Worm (Caenorhabditis elegans) whole organism, L4 larva: ENCODE data around the gene F40G12.11.
A peak's percentile ranks its signal among the peaks of the same experiment; 100 is the strongest.

Source experiments
- D1046.2 ChIP-seq: fragments of 200-800 bp; sonication (Bioruptor generic); IDR thresholded peaks from 2 replicates; pipeline ENCODE4 v1.3.6; 2022; ENCODE audit warnings: missing genetic modification characterization, missing compliant biosample characterization
- T26A8.4 ChIP-seq: fragments of 200-800 bp; sonication (Bioruptor generic); IDR thresholded peaks from 2 replicates; pipeline ENCODE4 v1.3.6; 2022; ENCODE audit warnings: missing genetic modification characterization, missing compliant biosample characterization
- Y48G9A.11 ChIP-seq: fragments of 200-800 bp; sonication (Bioruptor generic); IDR thresholded peaks from 2 replicates; pipeline ENCODE4 v1.3.6; 2022; ENCODE audit warnings: missing genetic modification reagents, missing genetic modification characterization, missing compliant biosample characterization
- Y75B8A.6 ChIP-seq: fragments of 200-800 bp; sonication (Bioruptor generic); IDR thresholded peaks from 2 replicates; pipeline ENCODE4 v1.3.6; 2022; ENCODE audit warnings: missing genetic modification reagents, missing genetic modification characterization, missing compliant biosample characterization
- arid-1 ChIP-seq: fragments of 200-800 bp; sonication (Bioruptor generic); conservative IDR thresholded peaks from 2 replicates; pipeline ENCODE4 v1.3.6; 2022; ENCODE audit warnings: missing genetic modification reagents, missing genetic modification characterization, missing compliant biosample characterization
- ceh-20 ChIP-seq: fragments of 200-800 bp; sonication (Bioruptor generic); IDR thresholded peaks from 2 replicates; pipeline ENCODE4 v1.3.6; 2022; ENCODE audit warnings: missing genetic modification reagents, missing genetic modification characterization, missing compliant biosample characterization
- ceh-32 ChIP-seq: sonication (generic microtip); optimal IDR thresholded peaks from 2 replicates; lab custom pipeline; 2016; ENCODE audit warnings: mild to moderate bottlenecking, missing genetic modification characterization, missing compliant biosample characterization; ENCODE audit not compliant: poor library complexity
- cey-2 ChIP-seq: sonication (generic microtip); optimal IDR thresholded peaks from 3 replicates; lab custom pipeline; 2017; ENCODE audit warnings: missing genetic modification characterization, mild to moderate bottlenecking, missing compliant biosample characterization, antibody characterized with exemption, borderline replicate concordance; ENCODE audit not compliant: insufficient read depth
- dpl-1 ChIP-seq: fragments of 150-350 bp; optimal IDR thresholded peaks from 2 replicates; lab custom pipeline; 2014; ENCODE audit warnings: missing biosample characterization, missing genetic modification reagents, missing genetic modification characterization
- egl-27 ChIP-seq: sonication (generic microtip); optimal IDR thresholded peaks from 3 replicates; lab custom pipeline; 2017; ENCODE audit warnings: missing biosample characterization, missing genetic modification reagents, missing genetic modification characterization
- egl-43 ChIP-seq: fragments of 200-800 bp; sonication (Bioruptor generic); IDR thresholded peaks from 2 replicates; pipeline ENCODE4 v1.3.6; 2022; ENCODE audit warnings: missing genetic modification reagents, missing genetic modification characterization, missing compliant biosample characterization
- gei-8 ChIP-seq: fragments of 200-800 bp; sonication (Bioruptor generic); optimal IDR thresholded peaks from 2 replicates; lab custom pipeline; 2018; ENCODE audit warnings: mild to moderate bottlenecking, missing genetic modification characterization, missing compliant biosample characterization
- hif-1 ChIP-seq, 2 experiments: sonication (generic microtip); optimal IDR thresholded peaks; 2 replicates each; lab custom pipeline; 2016 to 2017; ENCODE audit warnings: missing compliant biosample characterization in 2 of 2, missing genetic modification characterization in 2 of 2, missing genetic modification reagents in 2 of 2, missing genotype in 2 of 2, mild to moderate bottlenecking in 1 of 2
- hlh-30 ChIP-seq: sonication (generic microtip); optimal IDR thresholded peaks from 2 replicates; lab custom pipeline; 2017; ENCODE audit warnings: antibody characterized with exemption, mild to moderate bottlenecking, missing genetic modification characterization, missing compliant biosample characterization; ENCODE audit not compliant: insufficient read depth
- hmg-1.1 ChIP-seq: fragments of 200-800 bp; sonication (Bioruptor generic); IDR thresholded peaks from 2 replicates; pipeline ENCODE4 v1.3.6; 2022; ENCODE audit warnings: missing genetic modification reagents, missing genetic modification characterization, missing compliant biosample characterization
- jun-1 ChIP-seq: fragments of 150-350 bp; optimal IDR thresholded peaks from 2 replicates; lab custom pipeline; 2014; ENCODE audit warnings: missing biosample characterization, missing genetic modification reagents, missing genetic modification characterization
- lim-7 ChIP-seq: fragments of 200-800 bp; sonication (Bioruptor generic); IDR thresholded peaks from 2 replicates; pipeline ENCODE4 v1.3.6; 2022; ENCODE audit warnings: missing genetic modification characterization, missing compliant biosample characterization
- madf-5 ChIP-seq, 2 experiments: fragments of 200-800 bp; sonication (Bioruptor generic); IDR thresholded peaks; 2 replicates each; pipeline ENCODE4 v1.3.6; 2022; ENCODE audit warnings: missing compliant biosample characterization in 2 of 2, missing genetic modification characterization in 2 of 2
- madf-9 ChIP-seq: fragments of 200-800 bp; sonication (Bioruptor generic); conservative IDR thresholded peaks from 2 replicates; pipeline ENCODE4 v1.3.6; 2022; ENCODE audit warnings: missing genetic modification reagents, missing genetic modification characterization, missing compliant biosample characterization
- mdt-29 ChIP-seq: fragments of 200-800 bp; sonication (Bioruptor generic); IDR thresholded peaks from 2 replicates; pipeline ENCODE4 v1.3.6; 2022; ENCODE audit warnings: missing genetic modification reagents, missing genetic modification characterization, missing compliant biosample characterization
- mep-1 ChIP-seq: fragments of 150-350 bp; sonication (generic microtip); optimal IDR thresholded peaks from 3 replicates; lab custom pipeline; 2014; ENCODE audit warnings: missing biosample characterization, missing genetic modification characterization
- mxl-2 ChIP-seq: fragments of 200-800 bp; sonication (Bioruptor generic); conservative IDR thresholded peaks from 2 replicates; pipeline ENCODE4 v1.3.6; 2022; ENCODE audit warnings: missing genetic modification reagents, missing genetic modification characterization, missing compliant biosample characterization
- mxl-3 ChIP-seq: fragments of 200-800 bp; sonication (Bioruptor generic); optimal IDR thresholded peaks from 2 replicates; lab custom pipeline; 2018; ENCODE audit warnings: mild to moderate bottlenecking, missing genetic modification characterization, missing compliant biosample characterization
- nhr-25 ChIP-seq: sonication (generic microtip); optimal IDR thresholded peaks from 2 replicates; lab custom pipeline; 2017; ENCODE audit warnings: missing genetic modification characterization, mild to moderate bottlenecking, missing compliant biosample characterization, antibody characterized with exemption, moderate library complexity, borderline replicate concordance; ENCODE audit not compliant: insufficient read depth
- nhr-28 ChIP-seq: fragments of 150-350 bp; optimal IDR thresholded peaks from 2 replicates; lab custom pipeline; 2014; ENCODE audit warnings: missing biosample characterization, missing genetic modification characterization
- pha-4 ChIP-seq, 2 experiments: fragments of 150-350 bp in 1 of 2; fragments of 200-800 bp in 1 of 2; sonication (Bioruptor generic) in 1 of 2; IDR thresholded peaks in 1 of 2; optimal IDR thresholded peaks in 1 of 2; 2 replicates each; pipeline versions ENCODE4 v1.3.6 to Lab custom; 2014 to 2022; ENCODE audit warnings: missing genetic modification characterization in 2 of 2, missing genetic modification reagents in 2 of 2, missing biosample characterization in 1 of 2, missing compliant biosample characterization in 1 of 2
- sdz-12 ChIP-seq: fragments of 200-800 bp; sonication (Bioruptor generic); optimal IDR thresholded peaks from 2 replicates; lab custom pipeline; 2018; ENCODE audit warnings: mild to moderate bottlenecking, missing genetic modification characterization, missing compliant biosample characterization
- snpc-1.2 ChIP-seq: fragments of 200-800 bp; sonication (Bioruptor generic); IDR thresholded peaks from 2 replicates; pipeline ENCODE4 v1.3.6; 2022; ENCODE audit warnings: missing genetic modification reagents, missing genetic modification characterization, missing compliant biosample characterization
- snpc-4 ChIP-seq: fragments of 150-350 bp; optimal IDR thresholded peaks from 2 replicates; lab custom pipeline; 2014; ENCODE audit warnings: missing biosample characterization, missing genetic modification characterization
- spr-1 ChIP-seq: sonication (generic microtip); optimal IDR thresholded peaks from 2 replicates; lab custom pipeline; 2016; ENCODE audit warnings: mild to moderate bottlenecking, missing genetic modification characterization, missing compliant biosample characterization
- tra-1 ChIP-seq: fragments of 200-800 bp; sonication (Bioruptor generic); IDR thresholded peaks from 2 replicates; pipeline ENCODE4 v1.3.6; 2022; ENCODE audit warnings: missing genetic modification reagents, missing genetic modification characterization, missing compliant biosample characterization
- unc-130 ChIP-seq: sonication (generic microtip); optimal IDR thresholded peaks from 2 replicates; lab custom pipeline; 2016; ENCODE audit warnings: missing genetic modification reagents, missing genetic modification characterization, missing compliant biosample characterization
- unc-39 ChIP-seq: sonication (generic microtip); optimal IDR thresholded peaks from 2 replicates; lab custom pipeline; 2017; ENCODE audit warnings: missing biosample characterization, missing genetic modification characterization
- zfp-3 ChIP-seq: fragments of 200-800 bp; sonication (Bioruptor generic); conservative IDR thresholded peaks from 2 replicates; pipeline ENCODE4 v1.3.6; 2022; ENCODE audit warnings: missing genetic modification reagents, missing genetic modification characterization, missing compliant biosample characterization
- ztf-7 ChIP-seq: fragments of 150-350 bp; optimal IDR thresholded peaks from 2 replicates; lab custom pipeline; 2014; ENCODE audit warnings: missing biosample characterization, missing genetic modification characterization

F40G12.11 gene

ce11 chrV:14324502-14325467 is 38.8 kb downstream of the F40G12.11 start, which contains the start of the genes F47B8.4 and F47B8.18 (continued):
- TF ChIP-seq tra-1 (GFP tag; lab: Robert Waterston, UW) (no peak), mep-1 (tag; lab: Kevin White, UChicago) (no peak), nhr-25 (no peak), hmg-1.1 (GFP tag; lab: Robert Waterston, UW) (no peak), spr-1 (tag; lab: Kevin White, UChicago) (no peak), zfp-3 (GFP tag; lab: Robert Waterston, UW) (no peak), egl-43 (GFP tag; lab: Robert Waterston, UW) (no peak), madf-9 (no peak), egl-27 (tag; lab: Kevin White, UChicago) (no peak), mxl-2 (no peak), nhr-28 (tag; lab: Kevin White, UChicago) (peak; percentile 76), snpc-1.2 (GFP tag; lab: Robert Waterston, UW) (no peak), unc-130 (no peak), T26A8.4 (GFP tag; lab: Robert Waterston, UW) (no peak), gei-8 (no peak), hif-1 (tag; optimal IDR thresholded peaks at IDR 0.05; lab: Kevin White, UChicago) (no peak), ceh-32 (tag; lab: Kevin White, UChicago) (no peak), D1046.2 (GFP tag; lab: Robert Waterston, UW) (no peak)

- no peak for TF ChIP-seq arid-1 (GFP tag; lab: Robert Waterston, UW)
- no peak for TF ChIP-seq Y48G9A.11
- TF ChIP-seq dpl-1 (GFP tag; lab: Kevin White, UChicago): no peak
- TF ChIP-seq mxl-3 (GFP tag; lab: Kevin White, UChicago): no peak
- no peak for TF ChIP-seq jun-1
- TF ChIP-seq Y75B8A.6 (GFP tag; lab: Robert Waterston, UW): no peak
- no peak for TF ChIP-seq pha-4 (GFP tag; IDR thresholded peaks at IDR 0.05; lab: Robert Waterston, UW)
- TF ChIP-seq pha-4 (tag; optimal IDR thresholded peaks at IDR 0.05; lab: Kevin White, UChicago): no peak
- TF ChIP-seq cey-2 (tag; lab: Kevin White, UChicago): no peak
- TF ChIP-seq unc-130: no peak
- no peak for TF ChIP-seq lim-7 (GFP tag; lab: Robert Waterston, UW)
- no peak for TF ChIP-seq mdt-29 (GFP tag; lab: Robert Waterston, UW)
- no peak for TF ChIP-seq snpc-4 (tag; lab: Kevin White, UChicago)
- no peak for TF ChIP-seq spr-1 (tag; lab: Kevin White, UChicago)
- no peak for TF ChIP-seq hlh-30 (tag; lab: Kevin White, UChicago)
- TF ChIP-seq sdz-12 (GFP tag; lab: Kevin White, UChicago): no peak
- no peak for TF ChIP-seq madf-5 (GFP tag; IDR thresholded peaks at IDR 0.05; lab: Robert Waterston, UW)
- TF ChIP-seq unc-39 (tag; lab: Kevin White, UChicago): no peak
- TF ChIP-seq ztf-7: no peak
- no peak for TF ChIP-seq ceh-20 (GFP tag; lab: Robert Waterston, UW)
Measured at ce11 chrV:14327776-14328175, 41.8 kb downstream of the F40G12.11 start, which contains the start of gene F47B8.5. TSS of gene F47B8.5 (minus strand) at chrV:14327876.
